Fruit fly (Drosophila melanogaster): ENCODE measurements around the gene CG7272.

CG7272 gene

DNA sequence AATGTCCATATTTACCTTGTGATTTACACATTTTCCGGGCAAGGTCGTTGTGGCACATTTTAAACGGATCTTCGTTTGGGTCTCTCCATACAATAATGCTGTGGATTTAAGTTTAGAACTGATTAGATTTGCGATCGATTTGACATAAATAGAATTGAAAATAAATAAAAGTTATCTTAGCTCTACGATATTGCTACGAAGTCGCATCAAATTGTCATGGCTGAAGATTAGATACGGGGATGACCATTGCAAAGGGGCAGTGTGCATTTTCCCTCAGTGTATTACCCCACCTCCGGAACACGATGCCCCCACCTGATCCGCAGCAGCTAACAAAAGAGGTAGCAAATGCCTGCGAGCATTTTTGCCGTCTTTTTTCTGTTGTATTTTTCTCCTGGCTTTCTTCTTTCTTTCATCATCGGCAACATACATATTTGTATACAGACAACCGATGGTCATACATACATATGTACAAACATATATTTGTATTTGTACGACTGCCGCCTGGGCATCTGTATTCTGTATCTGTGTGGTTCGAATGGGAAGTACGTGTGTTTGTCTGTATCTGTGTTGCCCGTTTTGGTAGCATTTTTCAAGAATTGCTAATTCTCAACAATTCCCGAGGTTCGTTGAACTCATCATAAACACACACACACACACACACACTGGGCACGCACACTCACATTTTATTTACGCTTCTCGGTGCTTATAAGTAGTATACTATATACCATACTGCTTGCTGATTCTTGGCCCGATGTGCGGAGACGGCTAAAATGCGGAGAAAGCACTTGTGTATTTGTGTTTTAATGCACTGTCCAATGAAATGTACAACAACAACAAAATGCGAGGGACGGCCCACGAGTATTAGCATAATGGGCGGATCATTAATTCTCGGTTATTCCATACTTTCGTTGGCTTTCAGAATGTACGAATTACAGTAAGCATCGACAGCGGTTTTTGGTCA, 44.0 kb downstream of the CG7272 start:
- TF ChIP-seq Ets21C (GFP tag; optimal IDR thresholded peaks at IDR 0.05) = peak; percentile 23
- TF ChIP-seq pdm3 (GFP tag; optimal IDR thresholded peaks at IDR 0.05) = peak; percentile 7
- TF ChIP-seq CG31627 (GFP tag; optimal IDR thresholded peaks at IDR 0.05) = peak; percentile 47
- TF ChIP-seq Hr4 (GFP tag; optimal IDR thresholded peaks at IDR 0.05) = peak; percentile 61
- peak; percentile 44 for TF ChIP-seq CG10631 (GFP tag; optimal IDR thresholded peaks at IDR 0.05)
- peak in 1 of 2 experiments; percentile 43 for TF ChIP-seq salr (GFP tag; optimal IDR thresholded peaks at IDR 0.05)
- peak; percentile 50 for TF ChIP-seq CG4318 (GFP tag; optimal IDR thresholded peaks at IDR 0.05)
- peak; percentile 78 for TF ChIP-seq svp (GFP tag)
- TF ChIP-seq CG6792 (GFP tag; optimal IDR thresholded peaks at IDR 0.05) = peak; percentile 22
- TF ChIP-seq CG3919 (GFP tag; optimal IDR thresholded peaks at IDR 0.05) = peak; percentile 6
- TF ChIP-seq cyc (GFP tag; optimal IDR thresholded peaks at IDR 0.05) = peak; percentile 59
- TF ChIP-seq achi (GFP tag; optimal IDR thresholded peaks at IDR 0.05) = no peak
- TF ChIP-seq Blimp-1 (GFP tag; optimal IDR thresholded peaks at IDR 0.05) = peak; percentile 36
- peak; percentile 33 for TF ChIP-seq fkh (GFP tag; optimal IDR thresholded peaks at IDR 0.05)
- no peak for TF ChIP-seq CG11294 (GFP tag; IDR thresholded peaks at IDR 0.05)
- peak; percentile 57 for TF ChIP-seq topi (GFP tag; optimal IDR thresholded peaks at IDR 0.05)
- peak; percentile 39 for TF ChIP-seq CG6854 (GFP tag; optimal IDR thresholded peaks at IDR 0.05)
- TF ChIP-seq CG8319 (GFP tag; optimal IDR thresholded peaks at IDR 0.05) = no peak
- peak; percentile 39 for TF ChIP-seq Sox102F (GFP tag; optimal IDR thresholded peaks at IDR 0.05)
- TF ChIP-seq Lpt (GFP tag; optimal IDR thresholded peaks at IDR 0.05) = no peak
- TF ChIP-seq acj6 (GFP tag; optimal IDR thresholded peaks at IDR 0.05) = peak; percentile 37
- TF ChIP-seq Sox14 (GFP tag; optimal IDR thresholded peaks at IDR 0.05) = peak; percentile 35
- no peak for TF ChIP-seq CG6163 (GFP tag; IDR thresholded peaks at IDR 0.05)
- TF ChIP-seq Met (GFP tag; optimal IDR thresholded peaks at IDR 0.05) = peak; percentile 65
- peak; percentile 53 for TF ChIP-seq lz (GFP tag; optimal IDR thresholded peaks at IDR 0.05)
- peak; percentile 12 for TF ChIP-seq Eip75B (GFP tag; optimal IDR thresholded peaks at IDR 0.05)
- no peak for TF ChIP-seq Gug (GFP tag; IDR thresholded peaks at IDR 0.05)
- TF ChIP-seq CG32006 (GFP tag; optimal IDR thresholded peaks at IDR 0.05) = peak; percentile 74
- peak; percentile 32 for TF ChIP-seq vri (GFP tag; optimal IDR thresholded peaks at IDR 0.05)
- TF ChIP-seq dsx (GFP tag; optimal IDR thresholded peaks at IDR 0.05; ENCODE audit: poor library complexity, severe bottlenecking) = no peak
- TF ChIP-seq CG7368 (GFP tag; optimal IDR thresholded peaks at IDR 0.05) = no peak
- TF ChIP-seq esn (GFP tag; optimal IDR thresholded peaks at IDR 0.05) = peak; percentile 59
- TF ChIP-seq spab (GFP tag; optimal IDR thresholded peaks at IDR 0.05) = no peak
- no peak for TF ChIP-seq dac (GFP tag; optimal IDR thresholded peaks at IDR 0.05)
- TF ChIP-seq CG10669 (GFP tag; optimal IDR thresholded peaks at IDR 0.05) = no peak
- TF ChIP-seq Eip78C (GFP tag) = peak; percentile 59
- TF ChIP-seq CG8119 (GFP tag; IDR thresholded peaks at IDR 0.05) = no peak
- peak; percentile 46 for TF ChIP-seq Smox (GFP tag; optimal IDR thresholded peaks at IDR 0.05)
- TF ChIP-seq OdsH (GFP tag; optimal IDR thresholded peaks at IDR 0.05) = peak; percentile 33
- TF ChIP-seq CG11902 (GFP tag; optimal IDR thresholded peaks at IDR 0.05) = no peak
- peak; percentile 68 for TF ChIP-seq Hr39 (GFP tag; optimal IDR thresholded peaks at IDR 0.05)
- peak; percentile 19 for TF ChIP-seq CG34406 (GFP tag; optimal IDR thresholded peaks at IDR 0.05)
